Fruit fly (Drosophila melanogaster): ENCODE data around the gene Gnpnat.
A peak's percentile ranks its signal among the peaks of the same experiment; 100 is the strongest.

The Gnpnat gene

dm6 chr3R:29782367-29782766, 44.3 kb downstream of the Gnpnat start (continued):
- TF ChIP-seq Scr (GFP tag; IDR thresholded peaks at IDR 0.05; ENCODE audit: partially characterized antibody) (peak; percentile 44; the same call in 1 of the 2 replicates), CG4617 (GFP tag; optimal IDR thresholded peaks at IDR 0.05; ENCODE audit: borderline replicate concordance) (no peak), lab (GFP tag; optimal IDR thresholded peaks at IDR 0.05) (peak; percentile 65), Gug (GFP tag; IDR thresholded peaks at IDR 0.05) (0 out of 4 replicates have a peak, but pooled peaks have one; percentile 5), D19B (GFP tag; optimal IDR thresholded peaks at IDR 0.05) (no peak), CG15514 (GFP tag; optimal IDR thresholded peaks at IDR 0.05) (peak; percentile 82), pzg (GFP tag; optimal IDR thresholded peaks at IDR 0.05) (no peak), btn (GFP tag; optimal IDR thresholded peaks at IDR 0.05) (no peak), Dad (GFP tag; optimal IDR thresholded peaks at IDR 0.05) (no peak), Aef1 (GFP tag; IDR thresholded peaks at IDR 0.05) (peak; percentile 16; the same call in 1 of the 3 replicates), CG42726 (GFP tag; IDR thresholded peaks at IDR 0.05; ENCODE audit: partially characterized antibody) (peak; percentile 81; the same call in 1 of the 2 replicates), chn (GFP tag; optimal IDR thresholded peaks at IDR 0.05) (no peak), HLH4C (GFP tag; IDR thresholded peaks at IDR 0.05; ENCODE audit: partially characterized antibody) (peak; percentile 28; the same call in 2 of the 3 replicates), CG11085 (GFP tag; IDR thresholded peaks at IDR 0.05) (no peak), cas (GFP tag; IDR thresholded peaks at IDR 0.05) (no peak), Adf1 (GFP tag; IDR thresholded peaks at IDR 0.05) (peak; percentile 50; the same call in 1 of the 2 replicates), CG6765 (GFP tag; optimal IDR thresholded peaks at IDR 0.05) (peak; percentile 44), gcm (GFP tag; optimal IDR thresholded peaks at IDR 0.05) (peak; percentile 10), fd96Cb (tag; optimal IDR thresholded peaks at IDR 0.05) (no peak), Hr3 (GFP tag; optimal IDR thresholded peaks at IDR 0.05) (no peak), CG17612 (GFP tag; IDR thresholded peaks at IDR 0.05) (no peak), CG30020 (tag; optimal IDR thresholded peaks at IDR 0.05) (no peak), CG8924 (tag; optimal IDR thresholded peaks at IDR 0.05) (no peak), ash1 (GFP tag; optimal IDR thresholded peaks at IDR 0.05) (peak; percentile 59), CG11504 (tag; optimal IDR thresholded peaks at IDR 0.05) (peak; percentile 25), croc (GFP tag; conservative IDR thresholded peaks at IDR 0.05) (no peak), Dbx (GFP tag; IDR thresholded peaks at IDR 0.05) (no peak), inv (GFP tag; IDR thresholded peaks at IDR 0.05; ENCODE audit: partially characterized antibody) (peak; percentile 28; the same call in 1 of the 2 replicates), Opbp (GFP tag; IDR thresholded peaks at IDR 0.05; ENCODE audit: partially characterized antibody) (peak; percentile 29; the same call in 2 of the 3 replicates), ab (GFP tag; optimal IDR thresholded peaks at IDR 0.05) (no peak), CG12299 (tag; optimal IDR thresholded peaks at IDR 0.05) (no peak), Myb (GFP tag; optimal IDR thresholded peaks at IDR 0.05) (no peak), CG8089 (GFP tag; optimal IDR thresholded peaks at IDR 0.05) (no peak), ERR (GFP tag; optimal IDR thresholded peaks at IDR 0.05) (peak; percentile 16), unc-4 (GFP tag; IDR thresholded peaks at IDR 0.05; ENCODE audit: partially characterized antibody) (peak; percentile 48), CG13287 (GFP tag; IDR thresholded peaks at IDR 0.05; ENCODE audit: partially characterized antibody) (peak; percentile 63), grn (GFP tag; optimal IDR thresholded peaks at IDR 0.05) (no peak), ken (GFP tag; IDR thresholded peaks at IDR 0.05) (0 out of 3 replicates have a peak, but pooled peaks have one; percentile 36), Bgb (GFP tag; IDR thresholded peaks at IDR 0.05; ENCODE audit: partially characterized antibody) (peak; percentile 71), Med (GFP tag) (peak; percentile 64), CG7839 (tag; optimal IDR thresholded peaks at IDR 0.05) (peak; percentile 19), NK7.1 (GFP tag; optimal IDR thresholded peaks at IDR 0.05) (no peak), CG34376 (GFP tag; optimal IDR thresholded peaks at IDR 0.05) (peak; percentile 82), CG1233 (GFP tag; optimal IDR thresholded peaks at IDR 0.05) (peak; percentile 12), BEAF-32 (GFP tag; optimal IDR thresholded peaks at IDR 0.05) (no peak), toy (GFP tag; IDR thresholded peaks at IDR 0.05) (no peak), NC2α (GFP tag; optimal IDR thresholded peaks at IDR 0.05) (no peak), cato (GFP tag; optimal IDR thresholded peaks at IDR 0.05; ENCODE audit: borderline replicate concordance) (no peak), PHDP (tag; optimal IDR thresholded peaks at IDR 0.05) (peak; percentile 29)
